Fruit fly (Drosophila melanogaster) whole organism, wandering third instar larva: ENCODE data around the gene nAChRalpha2.

ENCODE experiments used
- Hr78 ChIP-seq: fragments of >200 bp; optimal IDR thresholded peaks from 2 replicates; lab custom pipeline; 2017; ENCODE audit warnings: missing biosample characterization, missing genetic modification characterization
- N ChIP-seq: fragments of >200 bp; optimal IDR thresholded peaks from 2 replicates; lab custom pipeline; 2018; ENCODE audit warnings: missing biosample characterization, missing external identifiers, missing genetic modification characterization
- br ChIP-seq: fragments of 200-800 bp; sonication (Bioruptor generic); optimal IDR thresholded peaks from 2 replicates; lab custom pipeline; 2016; ENCODE audit warnings: missing biosample characterization, missing genetic modification characterization
- lola ChIP-seq: fragments of >200 bp; optimal IDR thresholded peaks from 2 replicates; lab custom pipeline; 2017; ENCODE audit warnings: missing biosample characterization, missing genetic modification characterization
- usp ChIP-seq: fragments of >200 bp; optimal IDR thresholded peaks from 2 replicates; lab custom pipeline; 2017; ENCODE audit warnings: missing biosample characterization, missing genetic modification characterization

dm6 chr3R:24530328-24530727, 45.1 kb downstream of the nAChRalpha2 start, which contains the start of the genes CG13623 and ana1:
- TF ChIP-seq lola (no peak), N (GFP tag; lab: Kevin White, UChicago) (no peak), usp (GFP tag; lab: Kevin White, UChicago) (no peak), Hr78 (GFP tag; lab: Kevin White, UChicago) (no peak), br (GFP tag; lab: Kevin White, UChicago) (no peak)
